Worm (Caenorhabditis elegans) whole organism, L1 larva: Measurements from ENCODE around the gene lin-36.

Experiments used
- C16A3.4 ChIP-seq: fragments of 150-350 bp; optimal IDR thresholded peaks from 2 replicates; lab custom pipeline; 2014; ENCODE audit warnings: missing biosample characterization, missing genetic modification characterization
- C34B4.2 ChIP-seq: sonication (generic microtip); optimal IDR thresholded peaks from 2 replicates; lab custom pipeline; 2017; ENCODE audit warnings: mild to moderate bottlenecking, missing genetic modification characterization, missing compliant biosample characterization
- Y116A8C.19 ChIP-seq: sonication (generic microtip); optimal IDR thresholded peaks from 2 replicates; lab custom pipeline; 2016; ENCODE audit warnings: missing compliant biosample characterization, missing genetic modification characterization, borderline replicate concordance
- ama-1 ChIP-seq: fragments of 150-350 bp; optimal IDR thresholded peaks from 2 replicates; lab custom pipeline; 2014
- blmp-1 ChIP-seq: fragments of 150-350 bp; optimal IDR thresholded peaks from 2 replicates; lab custom pipeline; 2014; ENCODE audit warnings: missing biosample characterization, missing genetic modification characterization
- ceh-8 ChIP-seq: fragments of 200-800 bp; sonication (Bioruptor generic); optimal IDR thresholded peaks from 2 replicates; lab custom pipeline; 2018; ENCODE audit warnings: mild to moderate bottlenecking, missing genetic modification characterization, moderate library complexity, missing compliant biosample characterization
- ceh-82 ChIP-seq, 3 experiments: fragments of 150-350 bp in 1 of 3; sonication (generic microtip) in 2 of 3; optimal IDR thresholded peaks; 2 replicates each; lab custom pipeline; 2014 to 2017; ENCODE audit warnings: missing biosample characterization in 3 of 3, missing genetic modification characterization in 3 of 3
- ceh-88 ChIP-seq: fragments of 200-800 bp; sonication (Bioruptor generic); IDR thresholded peaks from 2 replicates; pipeline ENCODE4 v1.3.6; 2022; ENCODE audit warnings: missing genetic modification characterization, missing compliant biosample characterization
- dpl-1 ChIP-seq, 3 experiments: fragments of 150-350 bp in 2 of 3; sonication (generic microtip) in 1 of 3; optimal IDR thresholded peaks; 2 replicates each; lab custom pipeline; 2014 to 2017; ENCODE audit warnings: missing biosample characterization in 3 of 3, missing genetic modification characterization in 3 of 3, missing genetic modification reagents in 3 of 3
- dsc-1 ChIP-seq: sonication (generic microtip); optimal IDR thresholded peaks from 2 replicates; lab custom pipeline; 2016; ENCODE audit warnings: mild to moderate bottlenecking, missing genetic modification characterization, missing compliant biosample characterization
- efl-1 ChIP-seq, 4 experiments: fragments of 150-350 bp; optimal IDR thresholded peaks in 3 of 4; peaks in 1 of 4; 1 replicate in 1 of 4; 2 replicates in 3 of 4; lab custom pipeline; 2014; ENCODE audit warnings: missing biosample characterization in 2 of 4, missing genetic modification characterization in 2 of 4, missing genetic modification reagents in 2 of 4
- egl-27 ChIP-seq, 2 experiments: fragments of 150-350 bp in 1 of 2; sonication (generic microtip); optimal IDR thresholded peaks; 3 replicates each; lab custom pipeline; 2017 to 2018; ENCODE audit warnings: missing biosample characterization in 2 of 2, missing genetic modification characterization in 2 of 2, missing genetic modification reagents in 2 of 2
- elt-2 ChIP-seq: sonication (generic microtip); optimal IDR thresholded peaks from 2 replicates; lab custom pipeline; 2016; ENCODE audit warnings: missing genetic modification characterization, mild to moderate bottlenecking, inconsistent platforms, missing compliant biosample characterization, missing genetic modification reagents
- elt-3 ChIP-seq, 6 experiments: fragments of 150-350 bp in 1 of 6; sonication (generic microtip); optimal IDR thresholded peaks; 2 replicates each; lab custom pipeline; 2017 to 2018; ENCODE audit warnings: missing biosample characterization in 6 of 6, missing genetic modification characterization in 6 of 6, inconsistent platforms in 1 of 6
- fkh-8 ChIP-seq: sonication (generic microtip); optimal IDR thresholded peaks from 2 replicates; lab custom pipeline; 2016; ENCODE audit warnings: mild to moderate bottlenecking, missing genetic modification characterization, missing compliant biosample characterization
- grh-1 ChIP-seq: fragments of 200-800 bp; sonication (Bioruptor generic); IDR thresholded peaks from 2 replicates; pipeline ENCODE4 v1.3.6; 2022; ENCODE audit warnings: missing genetic modification reagents, missing genetic modification characterization, missing compliant biosample characterization
- hlh-17 ChIP-seq: fragments of 200-800 bp; sonication (Bioruptor generic); optimal IDR thresholded peaks from 2 replicates; lab custom pipeline; 2018; ENCODE audit warnings: missing genetic modification characterization, mild to moderate bottlenecking, missing compliant biosample characterization, moderate library complexity, borderline replicate concordance
- hlh-4 ChIP-seq: sonication (generic microtip); optimal IDR thresholded peaks from 2 replicates; lab custom pipeline; 2016; ENCODE audit warnings: mild to moderate bottlenecking, missing genetic modification characterization, missing compliant biosample characterization
- irx-1 ChIP-seq: sonication (generic microtip); optimal IDR thresholded peaks from 2 replicates; lab custom pipeline; 2016; ENCODE audit warnings: missing genetic modification characterization, missing compliant biosample characterization
- lin-14 ChIP-seq: fragments of 200-800 bp; sonication (Bioruptor generic); optimal IDR thresholded peaks from 2 replicates; lab custom pipeline; 2018; ENCODE audit warnings: mild to moderate bottlenecking, missing genetic modification characterization, moderate library complexity, missing compliant biosample characterization
- lin-35 ChIP-seq, 2 experiments: fragments of 150-350 bp; optimal IDR thresholded peaks; 2 replicates each; lab custom pipeline; 2014; ENCODE audit warnings: missing biosample characterization in 2 of 2, missing genetic modification characterization in 2 of 2, missing genetic modification reagents in 2 of 2
- lin-39 ChIP-seq: fragments of 150-350 bp; optimal IDR thresholded peaks from 2 replicates; lab custom pipeline; 2014; ENCODE audit warnings: missing biosample characterization, missing genetic modification reagents, missing genetic modification characterization
- lsy-2 ChIP-seq, 2 experiments: fragments of 150-350 bp; optimal IDR thresholded peaks; 2 replicates each; lab custom pipeline; 2014; ENCODE audit warnings: missing biosample characterization in 2 of 2, missing genetic modification characterization in 2 of 2
- mdl-1 ChIP-seq, 2 experiments: fragments of 150-350 bp; optimal IDR thresholded peaks; 2 replicates each; lab custom pipeline; 2014 to 2017; ENCODE audit warnings: missing biosample characterization in 2 of 2, missing genetic modification characterization in 2 of 2, inconsistent platforms in 1 of 2
- mef-2 ChIP-seq: fragments of 150-350 bp; optimal IDR thresholded peaks from 2 replicates; lab custom pipeline; 2014; ENCODE audit warnings: missing biosample characterization, missing genetic modification characterization
- nhr-11 ChIP-seq: fragments of 150-350 bp; optimal IDR thresholded peaks from 2 replicates; lab custom pipeline; 2014; ENCODE audit warnings: missing biosample characterization, missing genetic modification characterization
- nhr-12 ChIP-seq: sonication (generic microtip); optimal IDR thresholded peaks from 2 replicates; lab custom pipeline; 2017; ENCODE audit warnings: missing biosample characterization, missing genetic modification characterization
- nhr-19 ChIP-seq: fragments of 200-800 bp; sonication (Bioruptor generic); conservative IDR thresholded peaks from 2 replicates; pipeline ENCODE4 v1.3.6; 2022; ENCODE audit warnings: missing genetic modification characterization, missing compliant biosample characterization
- nhr-20 ChIP-seq: sonication (generic microtip); optimal IDR thresholded peaks from 2 replicates; lab custom pipeline; 2016; ENCODE audit warnings: mild to moderate bottlenecking, missing genetic modification characterization, missing compliant biosample characterization
- nhr-237 ChIP-seq: fragments of 150-350 bp; optimal IDR thresholded peaks from 2 replicates; lab custom pipeline; 2014; ENCODE audit warnings: missing biosample characterization, missing genetic modification characterization
- nhr-71 ChIP-seq: sonication (generic microtip); optimal IDR thresholded peaks from 2 replicates; lab custom pipeline; 2016; ENCODE audit warnings: mild to moderate bottlenecking, missing genetic modification characterization, moderate library complexity, missing compliant biosample characterization
- nhr-76 ChIP-seq: sonication (generic microtip); optimal IDR thresholded peaks from 2 replicates; lab custom pipeline; 2017; ENCODE audit warnings: missing biosample characterization, missing genetic modification characterization
- nhr-84 ChIP-seq: sonication (generic microtip); optimal IDR thresholded peaks from 2 replicates; lab custom pipeline; 2017; ENCODE audit warnings: missing biosample characterization, missing genetic modification characterization
- nhr-85 ChIP-seq: sonication (generic microtip); peaks from one replicate; lab custom pipeline; 2016; ENCODE audit warnings: missing genetic modification characterization, inconsistent platforms, missing compliant biosample characterization
- nhr-90 ChIP-seq: sonication (generic microtip); optimal IDR thresholded peaks from 2 replicates; lab custom pipeline; 2016; ENCODE audit warnings: mild to moderate bottlenecking, missing genetic modification characterization, missing compliant biosample characterization; ENCODE audit not compliant: poor library complexity
- pag-3 ChIP-seq: sonication (generic microtip); optimal IDR thresholded peaks from 2 replicates; lab custom pipeline; 2017; ENCODE audit warnings: missing genetic modification characterization, mild to moderate bottlenecking, missing compliant biosample characterization, antibody characterized with exemption, borderline replicate concordance; ENCODE audit not compliant: insufficient read depth
- rnt-1 ChIP-seq: sonication (generic microtip); optimal IDR thresholded peaks from 2 replicates; lab custom pipeline; 2016; ENCODE audit warnings: mild to moderate bottlenecking, missing genetic modification characterization, moderate library complexity, missing compliant biosample characterization
- snu-23 ChIP-seq: sonication (generic microtip); optimal IDR thresholded peaks from 2 replicates; lab custom pipeline; 2016; ENCODE audit warnings: missing genetic modification characterization, missing compliant biosample characterization
- sptf-1 ChIP-seq: fragments of 150-350 bp; optimal IDR thresholded peaks from 2 replicates; lab custom pipeline; 2014; ENCODE audit warnings: missing biosample characterization, missing genetic modification characterization
- sup-37 ChIP-seq: fragments of 200-800 bp; sonication (Bioruptor generic); optimal IDR thresholded peaks from 2 replicates; lab custom pipeline; 2018; ENCODE audit warnings: mild to moderate bottlenecking, missing genetic modification characterization, missing compliant biosample characterization
- tbx-2 ChIP-seq: sonication (generic microtip); optimal IDR thresholded peaks from 2 replicates; lab custom pipeline; 2016; ENCODE audit warnings: missing genetic modification characterization, missing compliant biosample characterization
- unc-130 ChIP-seq: fragments of 150-350 bp; optimal IDR thresholded peaks from 2 replicates; lab custom pipeline; 2017; ENCODE audit warnings: missing biosample characterization, missing genetic modification characterization, inconsistent platforms
- unc-30 ChIP-seq: sonication (generic microtip); optimal IDR thresholded peaks from 2 replicates; lab custom pipeline; 2017; ENCODE audit warnings: missing biosample characterization, missing genetic modification characterization
- unc-62 ChIP-seq: fragments of 150-350 bp; optimal IDR thresholded peaks from 2 replicates; lab custom pipeline; 2014; ENCODE audit warnings: missing biosample characterization, missing genetic modification reagents, missing genetic modification characterization
- xbp-1 ChIP-seq: sonication (generic microtip); optimal IDR thresholded peaks from 2 replicates; lab custom pipeline; 2016; ENCODE audit warnings: missing genetic modification characterization, missing compliant biosample characterization
- zip-4 ChIP-seq: fragments of 200-800 bp; sonication (Bioruptor generic); optimal IDR thresholded peaks from 2 replicates; lab custom pipeline; 2018; ENCODE audit warnings: mild to moderate bottlenecking, missing genetic modification characterization, moderate library complexity, missing compliant biosample characterization
- ztf-4 ChIP-seq: fragments of 150-350 bp; optimal IDR thresholded peaks from 2 replicates; lab custom pipeline; 2014; ENCODE audit warnings: missing biosample characterization, missing genetic modification characterization

Gene lin-36

DNA sequence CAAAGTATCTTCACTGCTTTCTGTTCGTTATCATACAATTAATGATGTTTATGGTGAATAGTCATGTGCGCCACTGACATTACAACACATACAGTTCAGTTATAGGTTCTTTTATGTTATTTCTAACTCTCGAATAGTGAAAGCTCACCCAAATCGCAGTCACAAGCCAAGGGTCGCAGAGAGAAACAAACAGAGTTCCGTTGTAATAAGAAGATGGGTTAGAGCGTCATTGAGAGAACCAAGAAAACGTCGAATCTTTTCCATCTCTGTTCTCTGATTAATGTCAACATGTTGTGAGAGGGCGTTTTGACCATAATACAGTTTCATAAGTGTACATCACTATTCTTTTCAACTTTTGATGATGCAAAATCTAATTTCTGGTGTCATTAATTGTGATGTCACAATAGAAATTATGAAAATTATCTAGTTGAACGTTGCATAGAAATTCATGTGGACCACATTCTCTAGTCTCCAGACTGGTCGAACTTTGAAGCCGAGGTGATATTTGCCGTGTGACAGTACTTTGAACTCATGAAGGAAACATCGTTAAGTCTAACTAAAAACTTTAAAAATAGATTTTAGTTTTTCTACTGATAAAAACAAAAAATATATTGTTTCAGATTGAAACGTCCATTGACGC is 46.6 kb downstream of the lin-36 start:
- TF ChIP-seq tbx-2 (tag; lab: Kevin White, UChicago) (peak; percentile 44), nhr-19 (peak; percentile 69), mdl-1 (tag; optimal IDR thresholded peaks at IDR 0.05; lab: Kevin White, UChicago) (peak in 1 of 2 experiments; percentile 3), grh-1 (GFP tag; lab: Robert Waterston, UW) (no peak), C34B4.2 (tag; lab: Kevin White, UChicago) (no peak), blmp-1 (peak; percentile 58), xbp-1 (tag; lab: Kevin White, UChicago) (peak; percentile 4), lin-39 (tag; lab: Kevin White, UChicago) (no peak), elt-2 (tag; lab: Kevin White, UChicago) (peak; percentile 34), lin-14 (peak; percentile 57), nhr-71 (tag; lab: Kevin White, UChicago) (peak; percentile 56), dpl-1 (GFP tag; optimal IDR thresholded peaks at IDR 0.05; lab: Kevin White, UChicago) (peak in 2 of 3 experiments; percentile 13 to 19), sptf-1 (tag; lab: Kevin White, UChicago) (no peak), lin-35 (GFP tag; optimal IDR thresholded peaks at IDR 0.05; lab: Kevin White, UChicago) (peak in 1 of 2 experiments; percentile 39), ztf-4 (tag; lab: Kevin White, UChicago) (peak; percentile 34), efl-1 (optimal IDR thresholded peaks at IDR 0.05; lab: Kevin White, UChicago) (no peak), efl-1 (GFP tag; optimal IDR thresholded peaks at IDR 0.05 in 1 of 2; lab: Kevin White, UChicago) (peak in 1 of 2 experiments; percentile 82), lsy-2 (tag; optimal IDR thresholded peaks at IDR 0.05; lab: Kevin White, UChicago) (peak in 1 of 2 experiments; percentile 19), rnt-1 (no peak), snu-23 (GFP tag; lab: Kevin White, UChicago) (peak; percentile 50), ama-1 (lab: Kevin White, UChicago) (peak; percentile 27), hlh-4 (tag; lab: Kevin White, UChicago) (no peak), nhr-85 (tag; lab: Kevin White, UChicago) (peak; percentile 70), C16A3.4 (tag; lab: Kevin White, UChicago) (peak; percentile 16), nhr-84 (tag; lab: Kevin White, UChicago) (no peak), unc-130 (tag; lab: Kevin White, UChicago) (no peak), nhr-20 (tag; lab: Kevin White, UChicago) (peak; percentile 68), elt-3 (tag; optimal IDR thresholded peaks at IDR 0.05; lab: Kevin White, UChicago) (peak in 3 of 6 experiments; percentile 8 to 40 (median 8))
- TF ChIP-seq, all 84 proteins: peak for 19

ce11 chrIII:7973201-7973767 is 47.4 kb downstream of the lin-36 start, which contains the start of the genes eef-1B.1 and aco-2:
TSS of gene eef-1B.1 (minus strand) at chrIII:7973386.
TSS of gene aco-2 (plus strand) at chrIII:7973717.
- TF ChIP-seq nhr-20 (tag; lab: Kevin White, UChicago) (peak; percentile 97), lsy-2 (tag; optimal IDR thresholded peaks at IDR 0.05; lab: Kevin White, UChicago) (peak; percentile 94 to 96), hlh-17 (GFP tag; lab: Kevin White, UChicago) (no peak), lin-14 (peak; percentile 95), nhr-19 (peak; percentile 96), unc-30 (no peak), mef-2 (tag; lab: Kevin White, UChicago) (peak; percentile 33), nhr-237 (tag; lab: Kevin White, UChicago) (peak; percentile 39), fkh-8 (tag; lab: Kevin White, UChicago) (peak; percentile 89), efl-1 (optimal IDR thresholded peaks at IDR 0.05; lab: Kevin White, UChicago) (peak; percentile 91 to 93), efl-1 (GFP tag; optimal IDR thresholded peaks at IDR 0.05 in 1 of 2; lab: Kevin White, UChicago) (peak; percentile 83 to 98), irx-1 (tag; lab: Kevin White, UChicago) (peak; percentile 78), nhr-76 (tag; lab: Kevin White, UChicago) (no peak), ceh-8 (GFP tag; lab: Kevin White, UChicago) (peak; percentile 64), tbx-2 (tag; lab: Kevin White, UChicago) (peak; percentile 95), nhr-85 (tag; lab: Kevin White, UChicago) (peak; percentile 97), sup-37 (peak; percentile 71), nhr-12 (tag; lab: Kevin White, UChicago) (no peak), zip-4 (peak; percentile 83), pag-3 (tag; lab: Kevin White, UChicago) (no peak), egl-27 (tag; optimal IDR thresholded peaks at IDR 0.05; lab: Kevin White, UChicago) (no peak), nhr-11 (tag; lab: Kevin White, UChicago) (peak; percentile 43), unc-62 (GFP tag; lab: Kevin White, UChicago) (no peak), dsc-1 (peak; percentile 98), Y116A8C.19 (no peak), nhr-90 (tag; lab: Kevin White, UChicago) (peak; percentile 95), ceh-82 (tag; optimal IDR thresholded peaks at IDR 0.05; lab: Kevin White, UChicago) (peak; percentile 88 to 95 (median 91)), ceh-88 (GFP tag; lab: Robert Waterston, UW) (peak; percentile 62)
